Worm (Caenorhabditis elegans) whole organism, L4 larva: Measurements from ENCODE around the gene pqn-90.

Experiments used
- R02D3.7 ChIP-seq: fragments of 150-350 bp; sonication (generic microtip); optimal IDR thresholded peaks from 3 replicates; lab custom pipeline; 2014; ENCODE audit warnings: missing biosample characterization, missing genetic modification characterization
- arid-1 ChIP-seq: fragments of 200-800 bp; sonication (Bioruptor generic); conservative IDR thresholded peaks from 2 replicates; pipeline ENCODE4 v1.3.6; 2022; ENCODE audit warnings: missing genetic modification reagents, missing genetic modification characterization, missing compliant biosample characterization
- ceh-28 ChIP-seq: fragments of 150-350 bp; optimal IDR thresholded peaks from 2 replicates; lab custom pipeline; 2014; ENCODE audit warnings: missing biosample characterization, missing genetic modification reagents, missing genetic modification characterization
- egl-43 ChIP-seq: fragments of 200-800 bp; sonication (Bioruptor generic); IDR thresholded peaks from 2 replicates; pipeline ENCODE4 v1.3.6; 2022; ENCODE audit warnings: missing genetic modification reagents, missing genetic modification characterization, missing compliant biosample characterization
- lir-3 ChIP-seq: sonication (generic microtip); optimal IDR thresholded peaks from 2 replicates; lab custom pipeline; 2016; ENCODE audit warnings: mild to moderate bottlenecking, missing genetic modification characterization, missing compliant biosample characterization
- mdl-1 ChIP-seq, 2 experiments: fragments of 150-350 bp in 1 of 2; sonication (generic microtip) in 1 of 2; optimal IDR thresholded peaks; 2 replicates each; lab custom pipeline; 2014 to 2017; ENCODE audit warnings: missing biosample characterization in 2 of 2, missing genetic modification characterization in 2 of 2
- nhr-237 ChIP-seq: sonication (generic microtip); optimal IDR thresholded peaks from 2 replicates; lab custom pipeline; 2017; ENCODE audit warnings: missing biosample characterization, missing genetic modification characterization
- nhr-77 ChIP-seq: fragments of 150-350 bp; optimal IDR thresholded peaks from 2 replicates; lab custom pipeline; 2014; ENCODE audit warnings: missing biosample characterization, missing genetic modification characterization
- pha-4 ChIP-seq, 2 experiments: fragments of 150-350 bp in 1 of 2; fragments of 200-800 bp in 1 of 2; sonication (Bioruptor generic) in 1 of 2; IDR thresholded peaks in 1 of 2; optimal IDR thresholded peaks in 1 of 2; 2 replicates each; pipeline versions ENCODE4 v1.3.6 to Lab custom; 2014 to 2022; ENCODE audit warnings: missing genetic modification characterization in 2 of 2, missing genetic modification reagents in 2 of 2, missing biosample characterization in 1 of 2, missing compliant biosample characterization in 1 of 2
- skn-1 ChIP-seq: fragments of 150-350 bp; optimal IDR thresholded peaks from 2 replicates; lab custom pipeline; 2014; ENCODE audit warnings: missing biosample characterization, missing genetic modification characterization
- snpc-4 ChIP-seq: fragments of 150-350 bp; optimal IDR thresholded peaks from 2 replicates; lab custom pipeline; 2014; ENCODE audit warnings: missing biosample characterization, missing genetic modification characterization
- spr-1 ChIP-seq: sonication (generic microtip); optimal IDR thresholded peaks from 2 replicates; lab custom pipeline; 2016; ENCODE audit warnings: mild to moderate bottlenecking, missing genetic modification characterization, missing compliant biosample characterization
- unc-62 ChIP-seq, 3 experiments: fragments of 150-350 bp in 1 of 3; sonication (generic microtip); optimal IDR thresholded peaks in 2 of 3; peaks in 1 of 3; 1 replicate in 1 of 3; 2 replicates in 2 of 3; lab custom pipeline; 2014 to 2017; ENCODE audit warnings: missing biosample characterization in 3 of 3, missing genetic modification characterization in 3 of 3, missing genetic modification reagents in 3 of 3, missing genotype in 1 of 3
- ztf-11 ChIP-seq: fragments of 150-350 bp; optimal IDR thresholded peaks from 2 replicates; lab custom pipeline; 2014; ENCODE audit warnings: missing biosample characterization, missing genetic modification characterization

DNA sequence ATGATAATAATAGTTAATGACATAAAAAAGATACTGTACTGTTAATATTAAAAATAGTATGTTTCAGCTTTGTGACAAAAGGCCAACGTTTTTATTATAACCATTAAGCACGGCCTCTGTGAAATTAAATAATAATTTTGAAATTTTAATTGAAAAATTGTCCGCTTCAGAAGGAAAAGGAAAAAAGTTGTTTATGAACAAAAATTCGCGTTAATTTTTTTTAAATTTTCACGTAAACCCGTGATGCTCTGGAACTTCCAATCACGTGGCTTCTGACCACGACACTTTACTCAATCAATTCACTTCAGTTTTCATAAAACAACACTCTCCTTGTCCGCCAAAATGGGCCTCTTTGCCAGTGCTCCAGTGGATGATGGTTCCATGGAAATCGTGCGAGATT lies 30.2 kb upstream of the pqn-90 start, which contains the start of gene Y73F8A.15:
- TF ChIP-seq mdl-1 (tag; optimal IDR thresholded peaks at IDR 0.05; lab: Kevin White, UChicago) = no peak
- no peak for TF ChIP-seq unc-62 (GFP tag; optimal IDR thresholded peaks at IDR 0.05 in 1 of 2; lab: Kevin White, UChicago)
- no peak for TF ChIP-seq unc-62 (tag; optimal IDR thresholded peaks at IDR 0.05; lab: Kevin White, UChicago)
- TF ChIP-seq arid-1 (GFP tag; lab: Robert Waterston, UW) = no peak
- no peak for TF ChIP-seq egl-43 (GFP tag; lab: Robert Waterston, UW)
- no peak for TF ChIP-seq ztf-11
- TF ChIP-seq pha-4 (GFP tag; IDR thresholded peaks at IDR 0.05; lab: Robert Waterston, UW) = no peak
- TF ChIP-seq pha-4 (tag; optimal IDR thresholded peaks at IDR 0.05; lab: Kevin White, UChicago) = no peak
- no peak for TF ChIP-seq R02D3.7
- TF ChIP-seq nhr-237 (tag; lab: Kevin White, UChicago) = no peak
- no peak for TF ChIP-seq ceh-28 (tag; lab: Kevin White, UChicago)
- TF ChIP-seq skn-1 = no peak
- TF ChIP-seq lir-3 (tag; lab: Kevin White, UChicago) = no peak
- TF ChIP-seq snpc-4 = no peak
- TF ChIP-seq nhr-77 = no peak
- no peak for TF ChIP-seq spr-1 (tag; lab: Kevin White, UChicago)
